Worm (Caenorhabditis elegans) whole organism, mixed stage, embryonic: ENCODE results near the gene pph-5.

Experiments used
- blmp-1 ChIP-seq: fragments of 150-350 bp; optimal IDR thresholded peaks from 2 replicates; lab custom pipeline; 2014; ENCODE audit warnings: missing biosample characterization, missing genetic modification characterization
- ceh-39 ChIP-seq: fragments of 150-350 bp; optimal IDR thresholded peaks from 2 replicates; lab custom pipeline; 2014; ENCODE audit warnings: missing biosample characterization, missing genetic modification characterization
- ceh-83 ChIP-seq: fragments of 200-800 bp; sonication (Bioruptor generic); optimal IDR thresholded peaks from 2 replicates; lab custom pipeline; 2018; ENCODE audit warnings: mild to moderate bottlenecking, missing genetic modification characterization, missing compliant biosample characterization
- drap-1 ChIP-seq: fragments of 200-800 bp; sonication (Bioruptor generic); optimal IDR thresholded peaks from 3 replicates; lab custom pipeline; 2018; ENCODE audit warnings: mild to moderate bottlenecking, missing genetic modification characterization, missing compliant biosample characterization
- hlh-1 ChIP-seq: fragments of 150-350 bp; optimal IDR thresholded peaks from 2 replicates; lab custom pipeline; 2014; ENCODE audit warnings: missing biosample characterization, missing genetic modification reagents, missing genetic modification characterization
- lin-13 ChIP-seq: fragments of 150-350 bp; optimal IDR thresholded peaks from 2 replicates; lab custom pipeline; 2014; ENCODE audit warnings: missing biosample characterization, missing genetic modification characterization
- lsy-2 ChIP-seq: fragments of 150-350 bp; optimal IDR thresholded peaks from 2 replicates; lab custom pipeline; 2014; ENCODE audit warnings: missing biosample characterization, missing genetic modification characterization
- mab-5 ChIP-seq: fragments of 150-350 bp; optimal IDR thresholded peaks from 2 replicates; lab custom pipeline; 2014; ENCODE audit warnings: missing biosample characterization, missing genetic modification characterization
- mep-1 ChIP-seq: fragments of 150-350 bp; optimal IDR thresholded peaks from 2 replicates; lab custom pipeline; 2017; ENCODE audit warnings: missing biosample characterization, missing genetic modification reagents, missing genetic modification characterization, inconsistent platforms
- nhr-237 ChIP-seq: fragments of 150-350 bp; optimal IDR thresholded peaks from 2 replicates; lab custom pipeline; 2014; ENCODE audit warnings: missing biosample characterization, missing genetic modification characterization
- tbx-8 ChIP-seq: fragments of 200-800 bp; sonication (Bioruptor generic); optimal IDR thresholded peaks from 2 replicates; lab custom pipeline; 2018; ENCODE audit warnings: mild to moderate bottlenecking, missing genetic modification characterization, moderate library complexity, missing compliant biosample characterization
- ztf-11 ChIP-seq: fragments of 150-350 bp; optimal IDR thresholded peaks from 2 replicates; lab custom pipeline; 2014; ENCODE audit warnings: missing biosample characterization, missing genetic modification characterization

The pph-5 gene

ce11 chrV:19237204-19237603 is 46.9 kb downstream of the pph-5 start, which contains the start of gene fbxb-2:
fbxb-2 (minus strand) TSS chrV:19237304.
- TF ChIP-seq blmp-1 (tag; lab: Kevin White, UChicago), result no peak
- no peak for TF ChIP-seq ceh-83
- no peak for TF ChIP-seq lin-13 (tag; lab: Kevin White, UChicago)
- no peak for TF ChIP-seq nhr-237 (tag; lab: Kevin White, UChicago)
- TF ChIP-seq drap-1 (GFP tag; lab: Kevin White, UChicago), result no peak
- no peak for TF ChIP-seq tbx-8 (GFP tag; lab: Kevin White, UChicago)
- no peak for TF ChIP-seq hlh-1 (tag; lab: Kevin White, UChicago)

- TF ChIP-seq ztf-11 (tag; lab: Kevin White, UChicago) (no peak), mep-1 (no peak), nhr-237 (tag; lab: Kevin White, UChicago) (no peak), ceh-39 (tag; lab: Kevin White, UChicago) (no peak), mab-5 (tag; lab: Kevin White, UChicago) (no peak), lsy-2 (tag; lab: Kevin White, UChicago) (no peak)
- TF ChIP-seq, all 35 proteins: peak for 0
These were observed 49.8 kb downstream of the pph-5 start, which contains the start of the genes fbxb-115 and fbxb-1 for ce11 chrV:19240129-19240528. fbxb-115 (minus strand) TSS chrV:19240229. fbxb-1 (plus strand) TSS chrV:19240354.
